Worm (Caenorhabditis elegans) whole organism, L3 larva: ENCODE measurements around the gene srd-49.

Source experiments
- R02D3.7 ChIP-seq: fragments of 150-350 bp; optimal IDR thresholded peaks from 2 replicates; lab custom pipeline; 2014; ENCODE audit warnings: missing biosample characterization, missing genetic modification characterization
- ZK546.5 ChIP-seq: sonication (generic microtip); optimal IDR thresholded peaks from 2 replicates; lab custom pipeline; 2017; ENCODE audit warnings: missing biosample characterization, missing genetic modification characterization
- aly-2 ChIP-seq: fragments of 150-350 bp; optimal IDR thresholded peaks from 2 replicates; lab custom pipeline; 2014; ENCODE audit warnings: missing biosample characterization, missing genetic modification characterization
- ceh-16 ChIP-seq: sonication (generic microtip); optimal IDR thresholded peaks from 2 replicates; lab custom pipeline; 2017; ENCODE audit warnings: missing biosample characterization, missing genetic modification characterization
- ceh-28 ChIP-seq: fragments of 150-350 bp; optimal IDR thresholded peaks from 2 replicates; lab custom pipeline; 2014; ENCODE audit warnings: missing biosample characterization, missing genetic modification reagents, missing genetic modification characterization
- ceh-9 ChIP-seq: sonication (generic microtip); optimal IDR thresholded peaks from 2 replicates; lab custom pipeline; 2018; ENCODE audit warnings: missing biosample characterization, missing genetic modification characterization
- daf-12 ChIP-seq: fragments of 150-350 bp; optimal IDR thresholded peaks from 2 replicates; lab custom pipeline; 2014; ENCODE audit warnings: missing biosample characterization, missing genetic modification reagents, missing genetic modification characterization
- egl-27 ChIP-seq: sonication (generic microtip); optimal IDR thresholded peaks from 4 replicates; lab custom pipeline; 2017; ENCODE audit warnings: missing biosample characterization, missing genetic modification reagents, missing genetic modification characterization
- egl-5 ChIP-seq: fragments of 150-350 bp; optimal IDR thresholded peaks from 2 replicates; lab custom pipeline; 2017; ENCODE audit warnings: missing biosample characterization, missing genetic modification reagents, missing genetic modification characterization, inconsistent platforms
- elt-1 ChIP-seq: fragments of 150-350 bp; optimal IDR thresholded peaks from 2 replicates; lab custom pipeline; 2014; ENCODE audit warnings: missing biosample characterization, missing genetic modification characterization
- elt-2 ChIP-seq: sonication (generic microtip); optimal IDR thresholded peaks from 2 replicates; lab custom pipeline; 2016; ENCODE audit warnings: missing genetic modification reagents, mild to moderate bottlenecking, missing genetic modification characterization, missing compliant biosample characterization
- elt-3 ChIP-seq, 3 experiments: fragments of 150-350 bp in 1 of 3; sonication (generic microtip) in 2 of 3; optimal IDR thresholded peaks; 2 replicates in 2 of 3; 4 replicates in 1 of 3; lab custom pipeline; 2014 to 2017; ENCODE audit warnings: missing biosample characterization in 3 of 3, missing genetic modification characterization in 3 of 3
- eor-1 ChIP-seq, 2 experiments: fragments of 150-350 bp; optimal IDR thresholded peaks; 2 replicates each; lab custom pipeline; 2014 to 2018; ENCODE audit warnings: missing biosample characterization in 2 of 2, missing genetic modification characterization in 2 of 2
- fkh-10 ChIP-seq: sonication (generic microtip); optimal IDR thresholded peaks from 2 replicates; lab custom pipeline; 2017; ENCODE audit warnings: missing biosample characterization, missing genetic modification reagents, missing genetic modification characterization
- fkh-2 ChIP-seq: fragments of 150-350 bp; optimal IDR thresholded peaks from 2 replicates; lab custom pipeline; 2014; ENCODE audit warnings: missing biosample characterization, missing genetic modification reagents, missing genetic modification characterization
- fos-1 ChIP-seq: fragments of 150-350 bp; optimal IDR thresholded peaks from 2 replicates; lab custom pipeline; 2014; ENCODE audit warnings: missing biosample characterization, missing genetic modification characterization
- jun-1 ChIP-seq: fragments of 150-350 bp; optimal IDR thresholded peaks from 2 replicates; lab custom pipeline; 2014; ENCODE audit warnings: missing biosample characterization, missing genetic modification reagents, missing genetic modification characterization
- lin-15B ChIP-seq: fragments of 150-350 bp; optimal IDR thresholded peaks from 2 replicates; lab custom pipeline; 2014; ENCODE audit warnings: missing biosample characterization, missing genetic modification characterization
- lin-39 ChIP-seq: fragments of 150-350 bp; optimal IDR thresholded peaks from 2 replicates; lab custom pipeline; 2018; ENCODE audit warnings: missing biosample characterization, missing genetic modification reagents, missing genetic modification characterization
- lsy-12 ChIP-seq: sonication (generic microtip); optimal IDR thresholded peaks from 2 replicates; lab custom pipeline; 2016; ENCODE audit warnings: mild to moderate bottlenecking, missing genetic modification characterization, missing compliant biosample characterization
- mml-1 ChIP-seq: fragments of 150-350 bp; sonication (generic microtip); optimal IDR thresholded peaks from 3 replicates; lab custom pipeline; 2014; ENCODE audit warnings: missing biosample characterization, missing genetic modification characterization
- nfya-1 ChIP-seq: sonication (generic microtip); optimal IDR thresholded peaks from 2 replicates; lab custom pipeline; 2017; ENCODE audit warnings: missing genetic modification characterization, mild to moderate bottlenecking, missing compliant biosample characterization, antibody characterized with exemption, moderate library complexity; ENCODE audit not compliant: insufficient read depth
- nhr-23 ChIP-seq: fragments of 150-350 bp; optimal IDR thresholded peaks from 2 replicates; lab custom pipeline; 2014; ENCODE audit warnings: missing biosample characterization, missing genetic modification reagents, missing genetic modification characterization
- nhr-237 ChIP-seq: fragments of 150-350 bp; optimal IDR thresholded peaks from 2 replicates; lab custom pipeline; 2014; ENCODE audit warnings: missing biosample characterization, missing genetic modification characterization
- nhr-25 ChIP-seq: sonication (generic microtip); optimal IDR thresholded peaks from 2 replicates; lab custom pipeline; 2017; ENCODE audit warnings: missing biosample characterization, missing genetic modification characterization
- nhr-43 ChIP-seq: sonication (generic microtip); optimal IDR thresholded peaks from 2 replicates; lab custom pipeline; 2016; ENCODE audit warnings: mild to moderate bottlenecking, missing genetic modification characterization, missing compliant biosample characterization; ENCODE audit not compliant: poor library complexity, severe bottlenecking
- nhr-67 ChIP-seq: fragments of 150-350 bp; optimal IDR thresholded peaks from 2 replicates; lab custom pipeline; 2014; ENCODE audit warnings: missing biosample characterization, missing genetic modification characterization
- nhr-76 ChIP-seq: fragments of 150-350 bp; sonication (generic microtip); optimal IDR thresholded peaks from 5 replicates; lab custom pipeline; 2014; ENCODE audit warnings: missing biosample characterization, missing genetic modification characterization
- nhr-77 ChIP-seq: fragments of 150-350 bp; optimal IDR thresholded peaks from 2 replicates; lab custom pipeline; 2014; ENCODE audit warnings: missing biosample characterization, missing genetic modification characterization
- pha-4 ChIP-seq: fragments of 150-350 bp; optimal IDR thresholded peaks from 2 replicates; lab custom pipeline; 2014; ENCODE audit warnings: missing biosample characterization, missing genetic modification reagents, missing genetic modification characterization
- pqm-1 ChIP-seq: fragments of 150-350 bp; optimal IDR thresholded peaks from 2 replicates; lab custom pipeline; 2017; ENCODE audit warnings: missing biosample characterization, missing genetic modification characterization, inconsistent platforms
- snpc-4 ChIP-seq: fragments of 150-350 bp; optimal IDR thresholded peaks from 2 replicates; lab custom pipeline; 2014; ENCODE audit warnings: missing biosample characterization, missing genetic modification characterization
- tbx-2 ChIP-seq: sonication (generic microtip); optimal IDR thresholded peaks from 2 replicates; lab custom pipeline; 2016; ENCODE audit warnings: mild to moderate bottlenecking, missing genetic modification characterization, missing compliant biosample characterization
- unc-62 ChIP-seq: fragments of 150-350 bp; sonication (generic microtip); optimal IDR thresholded peaks from 4 replicates; lab custom pipeline; 2014; ENCODE audit warnings: missing biosample characterization, missing genetic modification reagents, missing genetic modification characterization
- zag-1 ChIP-seq: fragments of 150-350 bp; optimal IDR thresholded peaks from 2 replicates; lab custom pipeline; 2014; ENCODE audit warnings: missing biosample characterization, missing genetic modification characterization
- ztf-11 ChIP-seq: fragments of 150-350 bp; optimal IDR thresholded peaks from 2 replicates; lab custom pipeline; 2014; ENCODE audit warnings: missing biosample characterization, missing genetic modification characterization
- ztf-4 ChIP-seq: fragments of 150-350 bp; optimal IDR thresholded peaks from 2 replicates; lab custom pipeline; 2014; ENCODE audit warnings: missing biosample characterization, missing genetic modification characterization

Gene srd-49

DNA sequence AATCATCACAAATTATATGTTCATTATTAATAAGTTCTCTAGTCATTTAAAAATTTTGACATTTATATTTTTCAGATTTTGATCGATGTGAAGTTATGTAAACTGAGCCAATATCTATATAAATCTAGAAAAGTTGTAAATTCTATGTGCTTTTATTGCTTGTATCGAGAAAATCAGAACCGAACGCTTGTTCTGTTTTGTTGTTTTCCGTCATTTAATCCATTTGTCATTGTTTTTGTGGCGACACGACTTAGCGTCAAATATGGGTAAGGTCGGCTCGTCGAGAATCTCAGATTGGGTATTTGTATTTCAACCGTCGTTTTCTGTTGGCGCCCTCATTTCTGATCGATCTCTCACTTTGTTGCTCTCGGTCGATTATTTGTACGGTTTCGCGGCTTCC is 19.9 kb downstream of the srd-49 start, which contains the start of gene cht-5:
TSS of gene cht-5 (plus strand) at position 301 of the 400 bp plus-strand sequence.
- TF ChIP-seq egl-5 (tag; lab: Kevin White, UChicago) (no peak), ceh-16 (tag; lab: Kevin White, UChicago) (no peak), R02D3.7 (tag; lab: Kevin White, UChicago) (no peak), nfya-1 (no peak), jun-1 (tag; lab: Kevin White, UChicago) (no peak), nhr-237 (tag; lab: Kevin White, UChicago) (no peak), fkh-2 (tag; lab: Kevin White, UChicago) (no peak), zag-1 (tag; lab: Kevin White, UChicago) (no peak), nhr-25 (no peak), eor-1 (tag; optimal IDR thresholded peaks at IDR 0.05; lab: Kevin White, UChicago) (no peak), pqm-1 (tag; lab: Kevin White, UChicago) (no peak), pha-4 (tag; lab: Kevin White, UChicago) (no peak), lin-39 (tag; lab: Kevin White, UChicago) (no peak), egl-27 (tag; lab: Kevin White, UChicago) (no peak), fos-1 (tag; lab: Kevin White, UChicago) (no peak), snpc-4 (tag; lab: Kevin White, UChicago) (no peak), elt-2 (tag; lab: Kevin White, UChicago) (no peak), ceh-9 (tag; lab: Kevin White, UChicago) (no peak), nhr-76 (tag; lab: Kevin White, UChicago) (no peak)

DNA sequence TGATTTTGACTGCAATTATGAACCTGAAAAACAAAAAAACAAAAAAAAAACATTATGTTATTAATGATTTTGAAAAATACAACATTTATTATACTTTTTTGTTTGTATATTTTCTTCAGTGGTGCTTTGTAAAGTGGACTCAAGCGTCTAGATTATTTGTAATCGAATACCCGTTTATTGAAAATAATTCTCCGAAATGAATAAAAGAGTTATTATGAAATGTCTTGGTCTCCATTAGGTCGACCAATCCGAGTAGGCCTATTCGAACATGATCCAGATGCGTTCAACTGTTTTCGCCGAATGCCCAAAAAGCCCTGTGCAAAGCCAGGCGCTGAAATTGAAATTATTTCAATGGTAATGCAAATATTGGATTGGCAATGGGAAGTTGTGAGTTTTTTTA is 23.0 kb downstream of the srd-49 start, which contains the start of gene C08B6.5:
TSS of gene C08B6.5 (plus strand) at position 301 of the 400 bp plus-strand sequence.
- TF ChIP-seq lin-15B (tag; lab: Kevin White, UChicago) (no peak), lsy-12 (tag; lab: Kevin White, UChicago) (no peak), ceh-16 (tag; lab: Kevin White, UChicago) (no peak), tbx-2 (tag; lab: Kevin White, UChicago) (no peak), snpc-4 (tag; lab: Kevin White, UChicago) (no peak), pqm-1 (tag; lab: Kevin White, UChicago) (no peak), pha-4 (tag; lab: Kevin White, UChicago) (no peak), ZK546.5 (tag; lab: Kevin White, UChicago) (no peak), fkh-2 (tag; lab: Kevin White, UChicago) (no peak), nhr-43 (tag; lab: Kevin White, UChicago) (no peak), aly-2 (tag; lab: Kevin White, UChicago) (no peak), ceh-28 (no peak), nhr-77 (no peak), elt-1 (tag; lab: Kevin White, UChicago) (no peak), egl-27 (tag; lab: Kevin White, UChicago) (no peak), nhr-237 (tag; lab: Kevin White, UChicago) (no peak), daf-12 (no peak), ztf-4 (no peak), nhr-23 (tag; lab: Kevin White, UChicago) (no peak)

DNA sequence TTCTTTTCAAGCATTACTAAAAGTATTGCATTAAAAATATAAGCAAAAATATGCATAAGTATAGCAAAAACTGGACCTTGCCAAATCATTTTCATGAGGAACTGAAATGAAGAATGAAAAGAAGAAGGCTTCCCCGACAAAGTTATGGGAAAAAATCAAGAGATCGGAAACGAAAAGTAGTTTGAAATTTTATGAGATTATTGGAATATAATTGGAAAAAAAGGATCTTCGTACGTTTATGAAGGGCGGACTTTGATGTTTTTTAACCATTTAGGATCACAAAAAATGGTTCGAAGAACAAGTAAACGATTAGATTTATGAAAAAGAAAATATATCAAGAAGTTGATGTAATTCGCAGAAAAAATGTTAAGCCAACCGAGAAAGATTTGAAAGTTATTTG is 26.4 kb downstream of the srd-49 start, which contains the start of gene srxa-18:
TSS of gene srxa-18 (minus strand) at position 100 of the 400 bp plus-strand sequence.
- TF ChIP-seq elt-1 (tag; lab: Kevin White, UChicago), result no peak
- TF ChIP-seq nhr-77, result no peak
- TF ChIP-seq fkh-2 (tag; lab: Kevin White, UChicago), result no peak
- TF ChIP-seq mml-1 (tag; lab: Kevin White, UChicago), result no peak
- no peak for TF ChIP-seq ceh-28
- no peak for TF ChIP-seq unc-62 (GFP tag; lab: Kevin White, UChicago)
- TF ChIP-seq egl-5 (tag; lab: Kevin White, UChicago), result no peak
- no peak for TF ChIP-seq ceh-16 (tag; lab: Kevin White, UChicago)
- TF ChIP-seq nhr-25, result no peak
- TF ChIP-seq nfya-1, result no peak
- TF ChIP-seq pqm-1 (tag; lab: Kevin White, UChicago), result no peak
- TF ChIP-seq ztf-4, result no peak
- TF ChIP-seq fkh-10 (GFP tag; lab: Kevin White, UChicago), result no peak
- no peak for TF ChIP-seq daf-12
- TF ChIP-seq ztf-11 (tag; lab: Kevin White, UChicago), result no peak
- no peak for TF ChIP-seq nhr-67 (tag; lab: Kevin White, UChicago)
- TF ChIP-seq elt-3 (tag; optimal IDR thresholded peaks at IDR 0.05; lab: Kevin White, UChicago), result no peak
- no peak for TF ChIP-seq nhr-23 (tag; lab: Kevin White, UChicago)
